Worm (Caenorhabditis elegans) whole organism, L3 larva: Measurements from ENCODE around the gene clec-35.

Source experiments
- R02D3.7 ChIP-seq: fragments of 150-350 bp; optimal IDR thresholded peaks from 2 replicates; lab custom pipeline; 2014; ENCODE audit warnings: missing biosample characterization, missing genetic modification characterization
- ZK546.5 ChIP-seq: sonication (generic microtip); optimal IDR thresholded peaks from 2 replicates; lab custom pipeline; 2017; ENCODE audit warnings: missing biosample characterization, missing genetic modification characterization
- ama-1 ChIP-seq: fragments of 150-350 bp; optimal IDR thresholded peaks from 2 replicates; lab custom pipeline; 2018
- ceh-16 ChIP-seq: sonication (generic microtip); optimal IDR thresholded peaks from 2 replicates; lab custom pipeline; 2017; ENCODE audit warnings: missing biosample characterization, missing genetic modification characterization
- ceh-28 ChIP-seq: fragments of 150-350 bp; optimal IDR thresholded peaks from 2 replicates; lab custom pipeline; 2014; ENCODE audit warnings: missing biosample characterization, missing genetic modification reagents, missing genetic modification characterization
- ceh-82 ChIP-seq: fragments of 150-350 bp; optimal IDR thresholded peaks from 2 replicates; lab custom pipeline; 2014; ENCODE audit warnings: missing biosample characterization, missing genetic modification characterization
- daf-12 ChIP-seq: fragments of 150-350 bp; optimal IDR thresholded peaks from 2 replicates; lab custom pipeline; 2014; ENCODE audit warnings: missing biosample characterization, missing genetic modification reagents, missing genetic modification characterization
- egl-27 ChIP-seq: sonication (generic microtip); optimal IDR thresholded peaks from 4 replicates; lab custom pipeline; 2017; ENCODE audit warnings: missing biosample characterization, missing genetic modification reagents, missing genetic modification characterization
- egl-5 ChIP-seq: fragments of 150-350 bp; optimal IDR thresholded peaks from 2 replicates; lab custom pipeline; 2017; ENCODE audit warnings: missing biosample characterization, missing genetic modification reagents, missing genetic modification characterization, inconsistent platforms
- elt-1 ChIP-seq: fragments of 150-350 bp; optimal IDR thresholded peaks from 2 replicates; lab custom pipeline; 2014; ENCODE audit warnings: missing biosample characterization, missing genetic modification characterization
- elt-3 ChIP-seq, 3 experiments: fragments of 150-350 bp in 1 of 3; sonication (generic microtip) in 2 of 3; optimal IDR thresholded peaks; 2 replicates in 2 of 3; 4 replicates in 1 of 3; lab custom pipeline; 2014 to 2017; ENCODE audit warnings: missing biosample characterization in 3 of 3, missing genetic modification characterization in 3 of 3
- eor-1 ChIP-seq, 2 experiments: fragments of 150-350 bp; optimal IDR thresholded peaks; 2 replicates each; lab custom pipeline; 2014 to 2018; ENCODE audit warnings: missing biosample characterization in 2 of 2, missing genetic modification characterization in 2 of 2
- fos-1 ChIP-seq: fragments of 150-350 bp; optimal IDR thresholded peaks from 2 replicates; lab custom pipeline; 2014; ENCODE audit warnings: missing biosample characterization, missing genetic modification characterization
- hmg-11 ChIP-seq: sonication (generic microtip); optimal IDR thresholded peaks from 2 replicates; lab custom pipeline; 2016; ENCODE audit warnings: missing genetic modification characterization, missing compliant biosample characterization
- jun-1 ChIP-seq: fragments of 150-350 bp; optimal IDR thresholded peaks from 2 replicates; lab custom pipeline; 2014; ENCODE audit warnings: missing biosample characterization, missing genetic modification reagents, missing genetic modification characterization
- lin-15B ChIP-seq: fragments of 150-350 bp; optimal IDR thresholded peaks from 2 replicates; lab custom pipeline; 2014; ENCODE audit warnings: missing biosample characterization, missing genetic modification characterization
- lin-39 ChIP-seq: fragments of 150-350 bp; optimal IDR thresholded peaks from 2 replicates; lab custom pipeline; 2018; ENCODE audit warnings: missing biosample characterization, missing genetic modification reagents, missing genetic modification characterization
- lsy-12 ChIP-seq: sonication (generic microtip); optimal IDR thresholded peaks from 2 replicates; lab custom pipeline; 2016; ENCODE audit warnings: mild to moderate bottlenecking, missing genetic modification characterization, missing compliant biosample characterization
- mdl-1 ChIP-seq: fragments of 150-350 bp; optimal IDR thresholded peaks from 2 replicates; lab custom pipeline; 2014; ENCODE audit warnings: missing biosample characterization, missing genetic modification characterization
- nfya-1 ChIP-seq: sonication (generic microtip); optimal IDR thresholded peaks from 2 replicates; lab custom pipeline; 2017; ENCODE audit warnings: missing genetic modification characterization, mild to moderate bottlenecking, missing compliant biosample characterization, antibody characterized with exemption, moderate library complexity; ENCODE audit not compliant: insufficient read depth
- nhr-11 ChIP-seq: fragments of 150-350 bp; optimal IDR thresholded peaks from 2 replicates; lab custom pipeline; 2014; ENCODE audit warnings: missing biosample characterization, missing genetic modification characterization
- nhr-12 ChIP-seq: fragments of 150-350 bp; optimal IDR thresholded peaks from 2 replicates; lab custom pipeline; 2014; ENCODE audit warnings: missing biosample characterization, missing genetic modification characterization
- nhr-23 ChIP-seq: fragments of 150-350 bp; optimal IDR thresholded peaks from 2 replicates; lab custom pipeline; 2014; ENCODE audit warnings: missing biosample characterization, missing genetic modification reagents, missing genetic modification characterization
- nhr-237 ChIP-seq: fragments of 150-350 bp; optimal IDR thresholded peaks from 2 replicates; lab custom pipeline; 2014; ENCODE audit warnings: missing biosample characterization, missing genetic modification characterization
- nhr-25 ChIP-seq: sonication (generic microtip); optimal IDR thresholded peaks from 2 replicates; lab custom pipeline; 2017; ENCODE audit warnings: missing biosample characterization, missing genetic modification characterization
- nhr-28 ChIP-seq: fragments of 150-350 bp; optimal IDR thresholded peaks from 2 replicates; lab custom pipeline; 2014; ENCODE audit warnings: missing biosample characterization, missing genetic modification characterization
- nhr-67 ChIP-seq: fragments of 150-350 bp; optimal IDR thresholded peaks from 2 replicates; lab custom pipeline; 2014; ENCODE audit warnings: missing biosample characterization, missing genetic modification characterization
- nhr-76 ChIP-seq: fragments of 150-350 bp; sonication (generic microtip); optimal IDR thresholded peaks from 5 replicates; lab custom pipeline; 2014; ENCODE audit warnings: missing biosample characterization, missing genetic modification characterization
- pqm-1 ChIP-seq: fragments of 150-350 bp; optimal IDR thresholded peaks from 2 replicates; lab custom pipeline; 2017; ENCODE audit warnings: missing biosample characterization, missing genetic modification characterization, inconsistent platforms
- sea-2 ChIP-seq: fragments of 150-350 bp; sonication (generic microtip); optimal IDR thresholded peaks from 4 replicates; lab custom pipeline; 2014; ENCODE audit warnings: missing biosample characterization, missing genetic modification reagents, missing genetic modification characterization
- skn-1 ChIP-seq: fragments of 150-350 bp; optimal IDR thresholded peaks from 2 replicates; lab custom pipeline; 2014; ENCODE audit warnings: missing biosample characterization, missing genetic modification characterization
- snpc-4 ChIP-seq: fragments of 150-350 bp; optimal IDR thresholded peaks from 2 replicates; lab custom pipeline; 2014; ENCODE audit warnings: missing biosample characterization, missing genetic modification characterization
- tbx-2 ChIP-seq: sonication (generic microtip); optimal IDR thresholded peaks from 2 replicates; lab custom pipeline; 2016; ENCODE audit warnings: mild to moderate bottlenecking, missing genetic modification characterization, missing compliant biosample characterization
- unc-39 ChIP-seq: sonication (generic microtip); optimal IDR thresholded peaks from 4 replicates; lab custom pipeline; 2017; ENCODE audit warnings: missing biosample characterization, missing genetic modification characterization
- unc-62 ChIP-seq: fragments of 150-350 bp; sonication (generic microtip); optimal IDR thresholded peaks from 4 replicates; lab custom pipeline; 2014; ENCODE audit warnings: missing biosample characterization, missing genetic modification reagents, missing genetic modification characterization
- zag-1 ChIP-seq: fragments of 150-350 bp; optimal IDR thresholded peaks from 2 replicates; lab custom pipeline; 2014; ENCODE audit warnings: missing biosample characterization, missing genetic modification characterization
- ztf-11 ChIP-seq: fragments of 150-350 bp; optimal IDR thresholded peaks from 2 replicates; lab custom pipeline; 2014; ENCODE audit warnings: missing biosample characterization, missing genetic modification characterization

Gene clec-35

ce11 chrV:16853956-16854683 is at the start of gene clec-35, which contains the start of gene clec-27:
Gene clec-35 (minus strand): TSS chrV:16854056.
Gene clec-27 (plus strand): TSS chrV:16854633.
- TF ChIP-seq skn-1 (tag; lab: Kevin White, UChicago) (no peak), nhr-28 (tag; lab: Kevin White, UChicago) (no peak), elt-1 (tag; lab: Kevin White, UChicago) (no peak), nhr-12 (tag; lab: Kevin White, UChicago) (no peak), ZK546.5 (tag; lab: Kevin White, UChicago) (no peak), unc-39 (tag; lab: Kevin White, UChicago) (no peak), R02D3.7 (tag; lab: Kevin White, UChicago) (no peak), hmg-11 (tag; lab: Kevin White, UChicago) (no peak), egl-27 (tag; lab: Kevin White, UChicago) (no peak), nhr-237 (tag; lab: Kevin White, UChicago) (no peak), ceh-82 (tag; lab: Kevin White, UChicago) (no peak), lsy-12 (no peak), ztf-11 (no peak), tbx-2 (tag; lab: Kevin White, UChicago) (no peak), egl-5 (no peak), nhr-25 (tag; lab: Kevin White, UChicago) (no peak), lin-39 (tag; lab: Kevin White, UChicago) (no peak), snpc-4 (no peak), ama-1 (no peak)

ce11 chrV:16902726-16903125 is 48.9 kb upstream of the clec-35 start, which contains the start of gene srd-68:
Gene srd-68 (minus strand): TSS chrV:16902826.
- TF ChIP-seq nhr-23 (tag; lab: Kevin White, UChicago) = no peak
- TF ChIP-seq R02D3.7 (tag; lab: Kevin White, UChicago) = no peak
- TF ChIP-seq lin-15B (tag; lab: Kevin White, UChicago) = no peak
- TF ChIP-seq nhr-11 (tag; lab: Kevin White, UChicago) = no peak
- no peak for TF ChIP-seq egl-27 (tag; lab: Kevin White, UChicago)
- no peak for TF ChIP-seq nhr-67 (tag; lab: Kevin White, UChicago)

DNA sequence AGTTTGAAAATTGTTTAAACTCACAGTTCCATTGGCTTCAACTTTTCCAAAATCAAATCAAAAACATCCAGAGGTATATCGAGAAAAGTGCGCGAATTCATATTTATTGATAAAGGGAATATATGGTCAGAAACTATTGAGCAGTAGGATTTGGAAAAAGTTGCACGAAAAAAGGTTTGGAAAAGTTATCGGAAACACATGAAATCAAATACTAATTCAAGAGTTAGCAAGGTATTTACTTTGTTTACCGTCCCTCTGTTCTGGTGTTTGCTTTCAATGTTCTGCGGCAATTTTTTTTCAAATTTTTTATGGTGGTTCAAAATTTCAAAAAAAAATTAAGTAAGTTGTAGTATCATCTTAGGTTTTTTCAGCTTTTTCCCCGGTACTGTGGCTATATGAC is 45.5 kb upstream of the clec-35 start, which contains the start of gene fbxa-45:
Gene fbxa-45, minus strand, starts transcription at position 101 of the 400 bp plus-strand sequence.
- no peak for TF ChIP-seq elt-3 (tag; optimal IDR thresholded peaks at IDR 0.05; lab: Kevin White, UChicago)
- TF ChIP-seq ceh-16 (tag; lab: Kevin White, UChicago) = no peak
- no peak for TF ChIP-seq nhr-25 (tag; lab: Kevin White, UChicago)
- TF ChIP-seq snpc-4 = no peak
- TF ChIP-seq elt-1 (tag; lab: Kevin White, UChicago) = no peak
- no peak for TF ChIP-seq pqm-1 (tag; lab: Kevin White, UChicago)
- no peak for TF ChIP-seq mdl-1 (tag; lab: Kevin White, UChicago)
- no peak for TF ChIP-seq ZK546.5 (tag; lab: Kevin White, UChicago)
- TF ChIP-seq lsy-12 = no peak
- no peak for TF ChIP-seq ztf-11
- TF ChIP-seq zag-1 (tag; lab: Kevin White, UChicago) = no peak
- TF ChIP-seq unc-62 (GFP tag; lab: Kevin White, UChicago) = no peak
- no peak for TF ChIP-seq tbx-2 (tag; lab: Kevin White, UChicago)
- TF ChIP-seq nfya-1 (tag; lab: Kevin White, UChicago) = no peak
- TF ChIP-seq daf-12 (tag; lab: Kevin White, UChicago) = no peak
- TF ChIP-seq nhr-28 (tag; lab: Kevin White, UChicago) = no peak
- no peak for TF ChIP-seq egl-27 (tag; lab: Kevin White, UChicago)

DNA sequence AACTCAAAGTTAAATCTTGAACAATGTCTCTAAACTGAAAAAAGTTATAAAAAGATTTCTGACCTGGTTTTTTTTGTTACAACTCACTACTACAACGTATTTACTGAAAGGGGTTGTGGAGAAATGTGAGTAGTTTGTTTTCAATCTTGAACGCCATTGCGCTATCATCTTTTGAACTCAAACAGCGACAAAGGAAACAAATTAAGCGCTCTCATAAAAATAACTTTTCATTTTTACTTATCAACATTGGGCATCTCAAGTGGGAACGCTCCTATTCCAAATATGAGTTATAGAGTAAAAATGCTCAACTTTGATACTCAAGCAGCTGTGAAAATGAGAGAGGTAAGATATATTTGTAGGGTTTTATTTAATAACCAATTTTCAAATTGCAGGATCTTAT is 39.6 kb upstream of the clec-35 start, which contains the start of gene F09C6.15:
Gene F09C6.15, plus strand, starts transcription at position 301 of the 400 bp plus-strand sequence.
- TF ChIP-seq skn-1 (tag; lab: Kevin White, UChicago) (no peak), ceh-28 (tag; lab: Kevin White, UChicago) (no peak)

DNA sequence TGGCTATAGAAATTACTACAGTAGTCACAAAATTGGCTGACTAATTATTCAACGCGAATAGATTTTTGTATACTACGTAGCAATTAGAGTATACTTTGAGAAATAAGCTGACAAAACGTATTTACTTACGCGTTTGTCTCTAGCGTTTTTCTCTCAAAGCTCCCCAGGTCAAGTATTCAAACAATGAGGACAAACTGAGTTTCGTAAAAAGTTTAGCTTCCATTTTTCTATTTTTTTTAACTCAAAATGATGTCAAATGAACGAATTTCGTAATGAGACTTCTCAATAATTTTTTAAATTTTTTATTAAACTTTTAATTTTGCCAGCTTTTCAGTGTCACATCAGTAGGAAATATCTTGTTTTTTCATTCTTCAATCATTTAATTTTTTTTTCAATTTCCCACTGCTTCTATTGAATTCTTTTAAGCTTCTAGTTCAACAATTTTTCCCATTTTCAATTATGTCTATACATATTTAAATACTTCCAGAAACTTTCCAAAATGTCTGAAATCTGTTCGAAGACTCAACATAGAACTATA is 35.0 kb upstream of the clec-35 start, which contains the start of the genes ifas-2 and fbxa-44:
Gene ifas-2, minus strand, starts transcription at position 101 of the 538 bp plus-strand sequence.
Gene fbxa-44, plus strand, starts transcription at position 488 of the 538 bp plus-strand sequence.
- no peak for TF ChIP-seq nhr-76 (tag; lab: Kevin White, UChicago)
- TF ChIP-seq R02D3.7 (tag; lab: Kevin White, UChicago) = no peak
- no peak for TF ChIP-seq fos-1 (tag; lab: Kevin White, UChicago)
- no peak for TF ChIP-seq ceh-28 (tag; lab: Kevin White, UChicago)
- no peak for TF ChIP-seq ZK546.5 (tag; lab: Kevin White, UChicago)
- TF ChIP-seq nhr-25 (tag; lab: Kevin White, UChicago) = no peak
- TF ChIP-seq pqm-1 (tag; lab: Kevin White, UChicago) = no peak
- TF ChIP-seq nhr-67 (tag; lab: Kevin White, UChicago) = no peak
- no peak for TF ChIP-seq jun-1
- TF ChIP-seq eor-1 (tag; optimal IDR thresholded peaks at IDR 0.05; lab: Kevin White, UChicago) = no peak
- no peak for TF ChIP-seq sea-2 (GFP tag; lab: Kevin White, UChicago)
- no peak for TF ChIP-seq ama-1
